Worm (Caenorhabditis elegans): ENCODE measurements around the gene znf-598.

Gene znf-598

ce11 chrII:7072590-7073536 is 47.3 kb downstream of the znf-598 start (continued):
- TF ChIP-seq nhr-25 (tag; optimal IDR thresholded peaks at IDR 0.05; ENCODE audit: borderline replicate concordance, insufficient read depth) (no peak), ceh-28 (tag; optimal IDR thresholded peaks at IDR 0.05) (no peak), snpc-1.2 (GFP tag; IDR thresholded peaks at IDR 0.05) (no peak), daf-19 (GFP tag; conservative IDR thresholded peaks at IDR 0.05) (no peak), aha-1 (tag) (no peak), hlh-30 (tag; optimal IDR thresholded peaks at IDR 0.05; ENCODE audit: insufficient read depth) (peak; percentile 73), attf-4 (tag; optimal IDR thresholded peaks at IDR 0.05) (no peak), madf-9 (GFP tag; conservative IDR thresholded peaks at IDR 0.05) (no peak), ceh-62 (tag; optimal IDR thresholded peaks at IDR 0.05) (no peak), mdl-1 (tag; optimal IDR thresholded peaks at IDR 0.05) (peak in 1 of 2 experiments; percentile 47), ZK546.5 (tag; optimal IDR thresholded peaks at IDR 0.05) (no peak), mes-2 (tag; optimal IDR thresholded peaks at IDR 0.05; ENCODE audit: poor library complexity, severe bottlenecking) (peak; percentile 77), duxl-1 (tag; optimal IDR thresholded peaks at IDR 0.05; ENCODE audit: poor library complexity) (no peak), rbr-2 (tag; optimal IDR thresholded peaks at IDR 0.05) (peak; percentile 56), nhr-41 (GFP tag; IDR thresholded peaks at IDR 0.05) (no peak), php-3 (GFP tag; IDR thresholded peaks at IDR 0.05) (peak; percentile 84), nhr-102 (tag; optimal IDR thresholded peaks at IDR 0.05) (no peak), nhr-76 (tag; optimal IDR thresholded peaks at IDR 0.05) (no peak), zfp-2 (tag; optimal IDR thresholded peaks at IDR 0.05) (no peak), unc-130 (GFP tag; optimal IDR thresholded peaks at IDR 0.05) (peak; percentile 11), Y75B8A.6 (GFP tag; IDR thresholded peaks at IDR 0.05) (no peak), arid-1 (GFP tag; conservative IDR thresholded peaks at IDR 0.05) (no peak), T20F7.1 (GFP tag; optimal IDR thresholded peaks at IDR 0.05) (peak; percentile 72), mdt-29 (GFP tag; IDR thresholded peaks at IDR 0.05) (peak; percentile 53; the same call in 1 of the 2 replicates), egl-27 (tag; optimal IDR thresholded peaks at IDR 0.05) (no peak), pqm-1 (tag; optimal IDR thresholded peaks at IDR 0.05) (no peak), skn-1 (tag; optimal IDR thresholded peaks at IDR 0.05) (no peak), F49E8.2 (tag; optimal IDR thresholded peaks at IDR 0.05; ENCODE audit: borderline replicate concordance) (no peak), sdz-12 (GFP tag; optimal IDR thresholded peaks at IDR 0.05) (no peak), spr-1 (tag; optimal IDR thresholded peaks at IDR 0.05) (no peak), ceh-32 (tag; optimal IDR thresholded peaks at IDR 0.05; ENCODE audit: poor library complexity) (no peak), lin-39 (tag; optimal IDR thresholded peaks at IDR 0.05) (no peak), ZK337.2 (GFP tag; IDR thresholded peaks at IDR 0.05) (no peak), dmd-8 (GFP tag; IDR thresholded peaks at IDR 0.05) (no peak), Y105C5A.15 (GFP tag; IDR thresholded peaks at IDR 0.05) (no peak), nhr-11 (tag; optimal IDR thresholded peaks at IDR 0.05) (peak; percentile 98), cey-2 (tag; optimal IDR thresholded peaks at IDR 0.05; ENCODE audit: borderline replicate concordance, insufficient read depth) (no peak), pha-4 (GFP tag; IDR thresholded peaks at IDR 0.05) (no peak), pha-4 (tag; optimal IDR thresholded peaks at IDR 0.05) (peak; percentile 35), dmd-6 (GFP tag; IDR thresholded peaks at IDR 0.05) (peak; percentile 91), zip-11 (GFP tag; IDR thresholded peaks at IDR 0.05) (no peak), lim-7 (GFP tag; IDR thresholded peaks at IDR 0.05) (no peak), D1046.2 (GFP tag; IDR thresholded peaks at IDR 0.05) (no peak), R02D3.7 (tag; optimal IDR thresholded peaks at IDR 0.05) (no peak), dmd-9 (GFP tag; IDR thresholded peaks at IDR 0.05) (no peak), nhr-42 (GFP tag; IDR thresholded peaks at IDR 0.05) (no peak), daf-16 (GFP tag; optimal IDR thresholded peaks at IDR 0.05) (no peak), daf-16 (tag; optimal IDR thresholded peaks at IDR 0.05) (peak; percentile 59), tra-1 (GFP tag; IDR thresholded peaks at IDR 0.05) (peak; percentile 69; the same call in 1 of the 2 replicates)

Measured in whole organism, L4 larva.